Fruit fly (Drosophila melanogaster): Measurements from ENCODE around the gene CG34347.
A peak's percentile ranks its signal among the peaks of the same experiment; 100 is the strongest.

The CG34347 gene

DNA sequence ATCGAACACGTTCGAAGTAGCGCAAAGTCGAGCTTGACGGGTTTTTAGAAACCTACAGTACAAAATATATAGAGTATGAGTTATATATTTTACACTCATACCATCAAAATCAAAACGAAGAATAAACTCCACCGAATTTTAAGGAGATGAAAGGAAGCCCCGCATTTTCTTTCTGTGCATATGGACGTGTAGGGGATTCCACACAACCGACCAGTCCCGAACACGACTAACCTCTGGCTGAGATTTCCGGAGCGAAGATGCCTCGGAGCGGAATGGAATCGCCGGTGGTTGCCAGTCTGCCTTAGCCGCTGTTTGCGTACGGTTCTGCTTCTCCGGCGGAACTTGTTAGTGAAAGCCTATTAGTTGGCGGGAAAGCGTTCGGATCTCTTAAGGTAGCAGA is 73.2 kb downstream of the CG34347 start (continued):
- peak; percentile 99 for TF ChIP-seq Sox14 (GFP tag; optimal IDR thresholded peaks at IDR 0.05)
- TF ChIP-seq CG8632 (GFP tag; optimal IDR thresholded peaks at IDR 0.05), result peak; percentile 97
- TF ChIP-seq Hr4 (GFP tag; optimal IDR thresholded peaks at IDR 0.05), result peak; percentile 98
- peak; percentile 99 for TF ChIP-seq eg (GFP tag; IDR thresholded peaks at IDR 0.05)
- peak; percentile 95 for TF ChIP-seq CG3032 (tag; optimal IDR thresholded peaks at IDR 0.05)
- peak; percentile 98 for TF ChIP-seq pdm3 (GFP tag; optimal IDR thresholded peaks at IDR 0.05)
- TF ChIP-seq CG16779 (tag; optimal IDR thresholded peaks at IDR 0.05), result peak; percentile 97
- TF ChIP-seq Ets96B (tag; optimal IDR thresholded peaks at IDR 0.05), result peak; percentile 96
- TF ChIP-seq Smox (GFP tag; optimal IDR thresholded peaks at IDR 0.05), result peak; percentile 99
- TF ChIP-seq CG11762 (GFP tag; optimal IDR thresholded peaks at IDR 0.05; ENCODE audit: insufficient read depth), result peak; percentile 95
- TF ChIP-seq CG1621 (tag; optimal IDR thresholded peaks at IDR 0.05), result peak; percentile 97
- TF ChIP-seq Blimp-1 (GFP tag; optimal IDR thresholded peaks at IDR 0.05), result peak; percentile 93
- peak; percentile 99 for TF ChIP-seq Hr39 (GFP tag; optimal IDR thresholded peaks at IDR 0.05)
- TF ChIP-seq dsx (GFP tag; optimal IDR thresholded peaks at IDR 0.05; ENCODE audit: poor library complexity, severe bottlenecking), result peak; percentile 86
- peak; percentile 96 for TF ChIP-seq CG7368 (GFP tag; optimal IDR thresholded peaks at IDR 0.05)
- TF ChIP-seq CG8119 (GFP tag; IDR thresholded peaks at IDR 0.05), result peak; percentile 96
- peak; percentile 94 for TF ChIP-seq CG8319 (GFP tag; optimal IDR thresholded peaks at IDR 0.05)
- TF ChIP-seq salr (GFP tag; optimal IDR thresholded peaks at IDR 0.05), result peak; percentile 90 to 95
- TF ChIP-seq achi (GFP tag; optimal IDR thresholded peaks at IDR 0.05), result peak; percentile 98
- TF ChIP-seq CG9139 (GFP tag; optimal IDR thresholded peaks at IDR 0.05), result peak; percentile 66
- peak; percentile 98 for TF ChIP-seq Eip93F (GFP tag; optimal IDR thresholded peaks at IDR 0.05)
- TF ChIP-seq CG6854 (GFP tag; optimal IDR thresholded peaks at IDR 0.05), result peak; percentile 98
- peak; percentile 99 for TF ChIP-seq Gug (GFP tag; IDR thresholded peaks at IDR 0.05)
- peak; percentile 96 for TF ChIP-seq CG6276 (GFP tag; optimal IDR thresholded peaks at IDR 0.05)
- TF ChIP-seq acj6 (GFP tag; optimal IDR thresholded peaks at IDR 0.05), result peak; percentile 99

DNA sequence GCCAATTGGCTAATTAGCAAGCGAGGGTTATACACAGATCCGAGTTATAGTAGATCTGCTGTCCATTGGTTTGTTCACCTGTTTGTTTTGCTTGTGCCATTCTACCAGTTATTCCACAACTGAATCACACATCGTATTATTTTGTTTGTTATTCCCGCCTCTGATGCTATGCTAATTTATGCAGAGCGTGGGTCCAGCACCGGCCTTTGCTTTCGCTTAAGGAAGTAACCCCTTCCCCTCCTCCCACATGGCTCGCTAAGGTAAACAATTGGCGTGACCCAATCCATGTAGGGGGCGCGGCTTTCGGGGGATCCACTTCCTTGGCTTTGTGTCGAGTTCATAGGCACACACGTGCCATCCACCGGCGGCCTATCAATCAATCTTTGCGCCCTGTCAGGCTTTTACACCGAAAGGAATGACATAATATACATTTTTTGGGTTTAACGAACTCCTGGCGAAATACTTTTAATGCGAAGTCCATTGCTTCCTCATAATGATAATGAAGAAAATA is 74.9 kb downstream of the CG34347 start:
- no peak for TF ChIP-seq Hr38 (GFP tag; optimal IDR thresholded peaks at IDR 0.05)
- no peak for TF ChIP-seq Eip75B (GFP tag; optimal IDR thresholded peaks at IDR 0.05)
- no peak for TF ChIP-seq fd59A (GFP tag; optimal IDR thresholded peaks at IDR 0.05)
- TF ChIP-seq svp (GFP tag), result peak; percentile 90
- TF ChIP-seq pdm3 (GFP tag; optimal IDR thresholded peaks at IDR 0.05), result no peak

- TF ChIP-seq Lpt (GFP tag; optimal IDR thresholded peaks at IDR 0.05) (no peak), Eip75B (GFP tag; optimal IDR thresholded peaks at IDR 0.05) (no peak)
Measured at dm6 chr3R:31393427-31393826, 82.5 kb downstream of the CG34347 start, which contains the start of gene CG31204. TSS of gene CG31204 (minus strand) at chr3R:31393527.

DNA sequence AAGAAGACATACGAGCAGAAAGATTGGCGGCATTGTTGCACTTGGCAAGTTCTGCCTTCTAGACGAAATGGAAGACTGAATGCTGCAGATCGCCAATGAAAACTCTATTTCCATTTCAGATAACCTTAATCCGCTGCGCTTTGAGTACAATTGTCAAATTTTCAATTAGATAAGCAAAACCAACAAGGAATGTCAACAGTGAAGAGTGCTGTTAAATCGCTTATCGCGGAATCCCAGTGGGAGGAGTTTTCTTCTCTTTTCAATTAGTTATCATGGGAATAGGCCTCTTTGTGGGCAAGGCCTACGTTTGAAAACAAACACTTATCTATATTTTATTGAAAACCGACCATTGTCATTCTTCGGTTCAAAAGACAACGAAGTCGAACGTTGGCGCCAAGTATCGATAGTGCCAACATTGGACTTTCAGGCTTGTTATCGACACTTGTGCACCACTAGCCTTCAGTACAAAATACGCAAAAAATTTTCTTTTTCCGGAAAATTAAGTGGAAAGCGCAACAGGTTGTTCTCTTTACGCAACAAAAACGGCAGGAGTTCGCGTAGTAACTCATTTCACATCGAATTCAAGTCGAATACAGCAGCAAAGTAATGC is 84.4 kb downstream of the CG34347 start, which contains the start of the genes Ugt35D1 and Gcn2:
TSS of gene Ugt35D1 (minus strand) at position 83 of the 610 bp plus-strand sequence.
TSS of gene Gcn2 (plus strand) at position 439 of the 610 bp plus-strand sequence.
- no peak for TF ChIP-seq CG11294 (GFP tag; IDR thresholded peaks at IDR 0.05)
- no peak for TF ChIP-seq cyc (GFP tag; optimal IDR thresholded peaks at IDR 0.05)
- no peak for TF ChIP-seq net (GFP tag; optimal IDR thresholded peaks at IDR 0.05)
- no peak for TF ChIP-seq CG10669 (GFP tag; optimal IDR thresholded peaks at IDR 0.05)
- no peak for TF ChIP-seq Smox (GFP tag; optimal IDR thresholded peaks at IDR 0.05)
- TF ChIP-seq Hr39 (GFP tag; optimal IDR thresholded peaks at IDR 0.05), result no peak
- no peak for TF ChIP-seq eg (GFP tag; IDR thresholded peaks at IDR 0.05)
